Worm (Caenorhabditis elegans) whole organism, mixed stage, embryonic: ENCODE data around the gene bath-26.

Experiments
- ces-1 ChIP-seq: fragments of 150-350 bp; optimal IDR thresholded peaks from 2 replicates; lab custom pipeline; 2014; ENCODE audit warnings: missing biosample characterization, missing genetic modification reagents, missing genetic modification characterization
- flh-1 ChIP-seq: fragments of 200-800 bp; sonication (Bioruptor generic); optimal IDR thresholded peaks from 2 replicates; lab custom pipeline; 2018; ENCODE audit warnings: mild to moderate bottlenecking, missing genetic modification characterization, moderate library complexity, missing compliant biosample characterization
- ham-2 ChIP-seq: fragments of 200-800 bp; sonication (Bioruptor generic); optimal IDR thresholded peaks from 2 replicates; lab custom pipeline; 2018; ENCODE audit warnings: mild to moderate bottlenecking, missing genetic modification characterization, missing compliant biosample characterization
- mab-5 ChIP-seq: fragments of 150-350 bp; optimal IDR thresholded peaks from 2 replicates; lab custom pipeline; 2014; ENCODE audit warnings: missing biosample characterization, missing genetic modification characterization
- nhr-12 ChIP-seq: fragments of 150-350 bp; optimal IDR thresholded peaks from 2 replicates; lab custom pipeline; 2014; ENCODE audit warnings: missing biosample characterization, missing genetic modification characterization
- nhr-2 ChIP-seq: fragments of 150-350 bp; optimal IDR thresholded peaks from 2 replicates; lab custom pipeline; 2014; ENCODE audit warnings: missing biosample characterization, missing genetic modification characterization
- nhr-237 ChIP-seq: fragments of 150-350 bp; optimal IDR thresholded peaks from 2 replicates; lab custom pipeline; 2014; ENCODE audit warnings: missing biosample characterization, missing genetic modification characterization
- nhr-76 ChIP-seq: sonication (generic microtip); optimal IDR thresholded peaks from 2 replicates; lab custom pipeline; 2017; ENCODE audit warnings: missing biosample characterization, missing genetic modification characterization
- pha-4 ChIP-seq: fragments of 150-350 bp; optimal IDR thresholded peaks from 2 replicates; lab custom pipeline; 2018; ENCODE audit warnings: missing biosample characterization, missing genetic modification reagents, missing genetic modification characterization
- snpc-4 ChIP-seq: fragments of 150-350 bp; optimal IDR thresholded peaks from 2 replicates; lab custom pipeline; 2014; ENCODE audit warnings: missing biosample characterization, missing genetic modification characterization
- unc-39 ChIP-seq: fragments of 150-350 bp; optimal IDR thresholded peaks from 2 replicates; lab custom pipeline; 2014; ENCODE audit warnings: missing biosample characterization, missing genetic modification characterization
- unc-62 ChIP-seq: fragments of 150-350 bp; optimal IDR thresholded peaks from 2 replicates; lab custom pipeline; 2014; ENCODE audit warnings: missing biosample characterization, missing genetic modification reagents, missing genetic modification characterization

ce11 chrII:1624572-1624971 lies 24.0 kb upstream of the bath-26 start, which contains the start of gene fbxa-160:
- no peak for TF ChIP-seq pha-4 (tag; lab: Kevin White, UChicago)
- TF ChIP-seq unc-62 = no peak
- TF ChIP-seq nhr-237 (tag; lab: Kevin White, UChicago) = no peak
- TF ChIP-seq mab-5 (tag; lab: Kevin White, UChicago) = no peak
- no peak for TF ChIP-seq nhr-76 (tag; lab: Kevin White, UChicago)
- TF ChIP-seq ces-1 (GFP tag; lab: Kevin White, UChicago) = no peak
- no peak for TF ChIP-seq unc-39
- no peak for TF ChIP-seq snpc-4 (tag; lab: Kevin White, UChicago)
- TF ChIP-seq ham-2 (GFP tag; lab: Kevin White, UChicago) = no peak
- TF ChIP-seq flh-1 (GFP tag; lab: Kevin White, UChicago) = no peak
- TF ChIP-seq nhr-2 (tag; lab: Kevin White, UChicago) = no peak
- TF ChIP-seq nhr-12 (tag; lab: Kevin White, UChicago) = no peak
